Fruit fly (Drosophila melanogaster) whole organism: Measurements from ENCODE around the gene CG31446.

ENCODE experiments used
- pan ChIP-seq: fragments of >200 bp; optimal IDR thresholded peaks from 2 replicates; lab custom pipeline; 2017
- psq ChIP-seq: fragments of >200 bp; optimal IDR thresholded peaks from 2 replicates; lab custom pipeline; 2017
- usp ChIP-seq: fragments of >200 bp; optimal IDR thresholded peaks from 2 replicates; lab custom pipeline; 2017; ENCODE audit warnings: missing biosample characterization, missing genetic modification characterization, mixed read lengths

- TF ChIP-seq psq (lab: Kevin White, UChicago) (no peak), pan (lab: Kevin White, UChicago) (no peak), usp (GFP tag; lab: Kevin White, UChicago) (no peak)
Measured at dm6 chr3R:15694941-15695340, 2.1 kb downstream of the CG31446 start, which contains the start of gene CG5399.
